Worm (Caenorhabditis elegans): ENCODE data around the gene zipt-13.

The zipt-13 gene

DNA sequence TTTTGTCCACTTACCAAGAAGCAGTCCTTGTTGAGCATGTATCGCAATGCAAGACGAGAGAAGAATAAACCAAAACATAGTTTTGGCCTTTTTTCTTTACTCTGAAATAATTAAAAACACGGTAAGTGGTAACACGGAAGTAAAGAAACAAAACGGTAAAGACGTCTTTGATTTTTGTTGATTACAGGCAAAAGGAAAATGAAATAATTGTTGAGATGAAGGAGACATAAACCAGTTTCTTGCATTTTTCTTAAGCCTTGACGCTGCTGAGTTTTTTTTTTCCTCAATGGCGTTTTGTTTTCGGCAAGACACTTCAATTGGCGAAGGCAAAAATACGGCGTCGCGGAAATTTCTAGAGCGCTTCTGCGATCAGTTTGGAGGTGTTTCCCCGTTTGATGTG lies at the start of gene zipt-13:
Gene zipt-13, minus strand, starts transcription at position 101 of the 400 bp plus-strand sequence.
- TF ChIP-seq blmp-1 (tag; optimal IDR thresholded peaks at IDR 0.05) (peak; percentile 32), ceh-8 (GFP tag; optimal IDR thresholded peaks at IDR 0.05) (no peak), mep-1 (tag; optimal IDR thresholded peaks at IDR 0.05) (no peak), nhr-20 (tag; optimal IDR thresholded peaks at IDR 0.05) (no peak), pqm-1 (tag; optimal IDR thresholded peaks at IDR 0.05) (no peak), nhr-85 (tag) (peak; percentile 82), ces-1 (GFP tag; optimal IDR thresholded peaks at IDR 0.05) (no peak), lin-14 (GFP tag; optimal IDR thresholded peaks at IDR 0.05) (peak; percentile 13)

- no peak for TF ChIP-seq efl-1 (optimal IDR thresholded peaks at IDR 0.05)
- TF ChIP-seq efl-1 (GFP tag; optimal IDR thresholded peaks at IDR 0.05 in 1 of 2): no peak
- TF ChIP-seq zag-1 (tag; optimal IDR thresholded peaks at IDR 0.05): no peak
- no peak for TF ChIP-seq dpl-1 (GFP tag; optimal IDR thresholded peaks at IDR 0.05)
- TF ChIP-seq unc-86 (tag; optimal IDR thresholded peaks at IDR 0.05): no peak
- no peak for TF ChIP-seq aly-2 (tag; optimal IDR thresholded peaks at IDR 0.05)
- no peak for TF ChIP-seq ceh-63 (GFP tag; optimal IDR thresholded peaks at IDR 0.05)
- TF ChIP-seq fkh-10 (GFP tag; optimal IDR thresholded peaks at IDR 0.05): no peak
- TF ChIP-seq swsn-7 (tag; optimal IDR thresholded peaks at IDR 0.05): no peak
- no peak for TF ChIP-seq fkh-4 (tag; optimal IDR thresholded peaks at IDR 0.05; ENCODE audit: borderline replicate concordance)
- TF ChIP-seq mdl-1 (tag; optimal IDR thresholded peaks at IDR 0.05): no peak
- TF ChIP-seq snpc-4 (tag; optimal IDR thresholded peaks at IDR 0.05): no peak
- TF ChIP-seq alr-1 (tag; optimal IDR thresholded peaks at IDR 0.05; ENCODE audit: borderline replicate concordance): no peak
- no peak for TF ChIP-seq unc-98 (GFP tag; IDR thresholded peaks at IDR 0.05)
- TF ChIP-seq mab-9 (GFP tag; IDR thresholded peaks at IDR 0.05): no peak
Observed at ce11 chrX:10285634-10286033, 48.9 kb upstream of the zipt-13 start, which contains the start of gene npr-6. TSS of gene npr-6 (minus strand) at chrX:10285734.

ce11 chrX:10279299-10279698 lies 42.6 kb upstream of the zipt-13 start, which contains the start of gene slc-9B.1:
TSS of gene slc-9B.1 (plus strand) at chrX:10279599.
- TF ChIP-seq mdl-1 (tag; optimal IDR thresholded peaks at IDR 0.05): no peak
- TF ChIP-seq ceh-63 (GFP tag; optimal IDR thresholded peaks at IDR 0.05): no peak
- TF ChIP-seq pax-3 (tag; optimal IDR thresholded peaks at IDR 0.05): no peak
- no peak for TF ChIP-seq ama-1 (optimal IDR thresholded peaks at IDR 0.05)
- TF ChIP-seq irx-1 (tag; optimal IDR thresholded peaks at IDR 0.05): no peak

DNA sequence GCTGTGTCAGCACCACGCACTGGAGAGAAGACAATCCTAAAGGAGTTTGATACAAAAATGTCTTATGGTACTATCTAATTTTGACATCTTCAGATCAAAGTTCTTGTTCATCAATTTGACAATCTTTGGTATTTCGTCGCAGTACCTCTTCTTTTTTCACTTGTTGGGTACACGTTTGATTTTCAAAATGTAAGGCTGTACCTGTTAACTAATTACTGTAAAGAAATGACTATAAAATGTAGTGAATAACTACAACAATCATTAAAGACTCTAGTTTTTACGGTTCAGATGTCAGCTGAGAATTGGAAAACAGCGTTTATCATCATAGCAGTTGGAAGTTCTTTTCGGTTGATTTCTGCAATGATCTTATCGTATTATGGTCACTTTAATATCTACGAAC lies 40.4 kb upstream of the zipt-13 start:
- peak; percentile 58 for TF ChIP-seq nhr-20 (tag; optimal IDR thresholded peaks at IDR 0.05)
- TF ChIP-seq nhr-71 (tag; optimal IDR thresholded peaks at IDR 0.05): no peak
- no peak for TF ChIP-seq nhr-84 (tag; optimal IDR thresholded peaks at IDR 0.05)
- TF ChIP-seq pax-3 (tag; optimal IDR thresholded peaks at IDR 0.05): no peak
- no peak for TF ChIP-seq isw-1 (GFP tag; IDR thresholded peaks at IDR 0.05)
- no peak for TF ChIP-seq lsy-2 (tag; optimal IDR thresholded peaks at IDR 0.05)
- TF ChIP-seq mdl-1 (tag; optimal IDR thresholded peaks at IDR 0.05): no peak
- TF ChIP-seq pag-3 (tag; optimal IDR thresholded peaks at IDR 0.05; ENCODE audit: borderline replicate concordance, insufficient read depth): no peak
- TF ChIP-seq grh-1 (GFP tag; IDR thresholded peaks at IDR 0.05): no peak
- TF ChIP-seq lin-13 (GFP tag; optimal IDR thresholded peaks at IDR 0.05): no peak
- peak; percentile 70 for TF ChIP-seq nhr-85 (tag)

- TF ChIP-seq nhr-237 (tag; optimal IDR thresholded peaks at IDR 0.05) (no peak), nhr-85 (tag) (no peak), efl-1 (optimal IDR thresholded peaks at IDR 0.05) (no peak), efl-1 (GFP tag; optimal IDR thresholded peaks at IDR 0.05 in 1 of 2) (peak in 1 of 2 experiments; percentile 0), C34B4.2 (tag; optimal IDR thresholded peaks at IDR 0.05) (no peak), pax-3 (tag; optimal IDR thresholded peaks at IDR 0.05) (no peak), tbx-2 (tag; optimal IDR thresholded peaks at IDR 0.05) (no peak)
Observed at ce11 chrX:10274470-10274869, 37.7 kb upstream of the zipt-13 start.

Measured in whole organism, L1 larva.